Fruit fly (Drosophila melanogaster) whole organism, embryonic: ENCODE measurements around the gene TMEM216.

Experiments
- Atf-2 ChIP-seq: fragments of 200-800 bp; sonication (Bioruptor generic); optimal IDR thresholded peaks from 2 replicates; lab custom pipeline; 2016; ENCODE audit warnings: missing biosample characterization, missing genetic modification characterization
- B-H2 ChIP-seq: fragments of 200-800 bp; sonication (Bioruptor generic); optimal IDR thresholded peaks from 2 replicates; lab custom pipeline; 2018; ENCODE audit warnings: missing biosample characterization, mild to moderate bottlenecking, missing genetic modification characterization
- CG11085 ChIP-seq: fragments of 200-800 bp; sonication (Bioruptor generic); IDR thresholded peaks from 2 replicates; pipeline ENCODE4 v1.3.6; 2022; ENCODE audit warnings: missing biosample characterization, missing genetic modification characterization
- CG11456 ChIP-seq: fragments of 200-800 bp; sonication (Bioruptor generic); IDR thresholded peaks from 3 replicates; pipeline ENCODE4 v1.3.6; 2022; ENCODE audit warnings: missing biosample characterization, missing genetic modification characterization
- CG11723 ChIP-seq: fragments of 200-800 bp; sonication (Bioruptor generic); optimal IDR thresholded peaks from 2 replicates; lab custom pipeline; 2017; ENCODE audit warnings: missing biosample characterization, mild to moderate bottlenecking, missing genetic modification characterization
- CG12104 ChIP-seq: fragments of 200-800 bp; sonication (Bioruptor generic); optimal IDR thresholded peaks from 3 replicates; lab custom pipeline; 2016; ENCODE audit warnings: missing biosample characterization, missing genetic modification characterization
- CG12659 ChIP-seq: fragments of 200-800 bp; sonication (Bioruptor generic); optimal IDR thresholded peaks from 3 replicates; lab custom pipeline; 2017; ENCODE audit warnings: mild to moderate bottlenecking, missing biosample characterization, missing genetic modification reagents, missing genetic modification characterization
- CG13624 ChIP-seq: fragments of 200-800 bp; sonication (Bioruptor generic); optimal IDR thresholded peaks from 2 replicates; lab custom pipeline; 2016; ENCODE audit warnings: missing biosample characterization, missing genetic modification characterization
- CG15479 ChIP-seq: fragments of 200-800 bp; sonication (Bioruptor generic); optimal IDR thresholded peaks from 3 replicates; lab custom pipeline; 2019; ENCODE audit warnings: missing biosample characterization, mild to moderate bottlenecking, missing genetic modification characterization, moderate library complexity
- CG18764 ChIP-seq: fragments of 200-800 bp; sonication (Bioruptor generic); optimal IDR thresholded peaks from 3 replicates; lab custom pipeline; 2016; ENCODE audit warnings: missing biosample characterization, missing genetic modification characterization
- CG2199 ChIP-seq: fragments of 200-800 bp; sonication (Bioruptor generic); IDR thresholded peaks from 3 replicates; pipeline ENCODE4 v1.3.6; 2022; ENCODE audit warnings: missing biosample characterization, missing genetic modification characterization
- CG2712 ChIP-seq: fragments of 200-800 bp; optimal IDR thresholded peaks from 3 replicates; lab custom pipeline; 2019; ENCODE audit warnings: missing biosample characterization, mild to moderate bottlenecking, missing genetic modification characterization, moderate library complexity
- CG31388 ChIP-seq: fragments of 200-800 bp; sonication (Bioruptor generic); optimal IDR thresholded peaks from 2 replicates; lab custom pipeline; 2016; ENCODE audit warnings: missing biosample characterization, missing genetic modification characterization
- CG3163 ChIP-seq: fragments of 200-800 bp; sonication (Bioruptor generic); optimal IDR thresholded peaks from 3 replicates; lab custom pipeline; 2016; ENCODE audit warnings: missing biosample characterization, missing genetic modification characterization
- CG33213 ChIP-seq: fragments of 200-800 bp; sonication (Bioruptor generic); optimal IDR thresholded peaks from 3 replicates; lab custom pipeline; 2016; ENCODE audit warnings: missing biosample characterization, missing genetic modification characterization
- CG34224 ChIP-seq: fragments of 200-800 bp; sonication (Bioruptor generic); IDR thresholded peaks from 3 replicates; pipeline ENCODE4 v1.3.6; 2022; ENCODE audit warnings: missing biosample characterization, missing genetic modification characterization; ENCODE audit not compliant: partially characterized antibody
- CG4282 ChIP-seq: fragments of 200-800 bp; sonication (Bioruptor generic); optimal IDR thresholded peaks from 2 replicates; lab custom pipeline; 2016; ENCODE audit warnings: missing biosample characterization, missing genetic modification characterization
- CG5953 ChIP-seq: fragments of 200-800 bp; sonication (Bioruptor generic); IDR thresholded peaks from 2 replicates; pipeline ENCODE4 v1.3.6; 2022; ENCODE audit warnings: missing biosample characterization, missing genetic modification characterization
- CG6175 ChIP-seq: fragments of 200-800 bp; sonication (Bioruptor generic); IDR thresholded peaks from 3 replicates; pipeline ENCODE4 v1.3.6; 2022; ENCODE audit warnings: missing biosample characterization, missing genetic modification characterization
- CG6654 ChIP-seq: fragments of 200-800 bp; sonication (Bioruptor generic); optimal IDR thresholded peaks from 2 replicates; lab custom pipeline; 2017; ENCODE audit warnings: missing biosample characterization, mild to moderate bottlenecking, missing genetic modification characterization
- CG6689 ChIP-seq: fragments of 200-800 bp; sonication (Bioruptor generic); IDR thresholded peaks from 2 replicates; pipeline ENCODE4 v1.3.6; 2022; ENCODE audit warnings: missing biosample characterization, missing genetic modification characterization
- CG9727 ChIP-seq: fragments of 200-800 bp; sonication (Bioruptor generic); optimal IDR thresholded peaks from 3 replicates; lab custom pipeline; 2017; ENCODE audit warnings: missing biosample characterization, mild to moderate bottlenecking, missing genetic modification characterization
- CG9797 ChIP-seq: fragments of 200-800 bp; sonication (Bioruptor generic); optimal IDR thresholded peaks from 3 replicates; lab custom pipeline; 2018; ENCODE audit warnings: missing biosample characterization, mild to moderate bottlenecking, missing genetic modification characterization
- Dek ChIP-seq: fragments of 200-800 bp; sonication (Bioruptor generic); optimal IDR thresholded peaks from 3 replicates; lab custom pipeline; 2019; ENCODE audit warnings: missing biosample characterization, mild to moderate bottlenecking, missing genetic modification characterization, moderate library complexity
- Doc2 ChIP-seq: fragments of 200-800 bp; sonication (Bioruptor generic); IDR thresholded peaks from 2 replicates; pipeline ENCODE4 v1.3.6; 2022; ENCODE audit warnings: missing biosample characterization, missing genetic modification characterization
- Dref ChIP-seq: fragments of 200-800 bp; sonication (Bioruptor generic); IDR thresholded peaks from 2 replicates; pipeline ENCODE4 v1.3.6; 2022; ENCODE audit warnings: missing biosample characterization, missing genetic modification characterization
- NFAT ChIP-seq: fragments of 200-800 bp; sonication (Bioruptor generic); IDR thresholded peaks from 2 replicates; pipeline ENCODE4 v1.3.6; 2022; ENCODE audit warnings: missing biosample characterization, missing genetic modification characterization
- Scr ChIP-seq: fragments of 200-800 bp; sonication (Bioruptor generic); IDR thresholded peaks from 2 replicates; pipeline ENCODE4 v1.3.6; 2022; ENCODE audit warnings: missing biosample characterization, missing genetic modification characterization; ENCODE audit not compliant: partially characterized antibody
- ase ChIP-seq: fragments of 200-800 bp; sonication (Bioruptor generic); IDR thresholded peaks from 3 replicates; pipeline ENCODE4 v1.3.6; 2022; ENCODE audit warnings: missing biosample characterization, missing genetic modification characterization
- bigmax ChIP-seq: fragments of 200-800 bp; sonication (Bioruptor generic); optimal IDR thresholded peaks from 2 replicates; lab custom pipeline; 2018; ENCODE audit warnings: missing biosample characterization, mild to moderate bottlenecking, missing genetic modification characterization
- da ChIP-seq: fragments of 200-800 bp; sonication (Bioruptor generic); optimal IDR thresholded peaks from 2 replicates; lab custom pipeline; 2016; ENCODE audit warnings: missing biosample characterization, missing genetic modification characterization
- dan ChIP-seq: fragments of 200-800 bp; sonication (Bioruptor generic); IDR thresholded peaks from 2 replicates; pipeline ENCODE4 v1.3.6; 2022; ENCODE audit warnings: missing biosample characterization, missing genetic modification characterization
- en ChIP-seq: fragments of 200-800 bp; sonication (Bioruptor generic); optimal IDR thresholded peaks from 2 replicates; lab custom pipeline; 2016; ENCODE audit warnings: missing biosample characterization, missing genetic modification characterization
- fd102C ChIP-seq: fragments of 200-800 bp; sonication (Bioruptor generic); optimal IDR thresholded peaks from 2 replicates; lab custom pipeline; 2018; ENCODE audit warnings: missing biosample characterization, mild to moderate bottlenecking, missing genetic modification characterization, moderate library complexity
- gcm ChIP-seq: fragments of 200-800 bp; sonication (Bioruptor generic); optimal IDR thresholded peaks from 2 replicates; lab custom pipeline; 2019; ENCODE audit warnings: missing biosample characterization, mild to moderate bottlenecking, missing genetic modification characterization, moderate library complexity
- grau ChIP-seq: fragments of 200-800 bp; optimal IDR thresholded peaks from 3 replicates; lab custom pipeline; 2019; ENCODE audit warnings: missing biosample characterization, mild to moderate bottlenecking, missing genetic modification characterization, moderate library complexity
- kni ChIP-seq: fragments of 200-800 bp; sonication (Bioruptor generic); optimal IDR thresholded peaks from 3 replicates; lab custom pipeline; 2017; ENCODE audit warnings: mild to moderate bottlenecking, missing biosample characterization, missing genetic modification reagents, missing genetic modification characterization
- lola ChIP-seq, 3 experiments: fragments of >200 bp in 2 of 3; fragments of 200-800 bp in 1 of 3; sonication (Bioruptor generic) in 1 of 3; optimal IDR thresholded peaks; 2 replicates each; lab custom pipeline; 2017 to 2019; ENCODE audit warnings: missing biosample characterization in 3 of 3, missing genetic modification characterization in 3 of 3, mild to moderate bottlenecking in 1 of 3, moderate library complexity in 1 of 3
- nmo ChIP-seq: fragments of 200-800 bp; sonication (Bioruptor generic); optimal IDR thresholded peaks from 2 replicates; lab custom pipeline; 2018; ENCODE audit warnings: missing biosample characterization, mild to moderate bottlenecking, missing genetic modification characterization, moderate library complexity
- oc ChIP-seq: fragments of 200-800 bp; sonication (Bioruptor generic); optimal IDR thresholded peaks from 2 replicates; lab custom pipeline; 2018; ENCODE audit warnings: missing biosample characterization, mild to moderate bottlenecking, missing genetic modification characterization, moderate library complexity
- pho ChIP-seq: fragments of 200-800 bp; sonication (Bioruptor generic); optimal IDR thresholded peaks from 2 replicates; lab custom pipeline; 2016; ENCODE audit warnings: missing biosample characterization, missing genetic modification characterization
- psq ChIP-seq: fragments of 200-800 bp; sonication (Bioruptor generic); optimal IDR thresholded peaks from 2 replicates; lab custom pipeline; 2017; ENCODE audit warnings: missing biosample characterization, missing genetic modification characterization
- ro ChIP-seq: fragments of 200-800 bp; sonication (Bioruptor generic); IDR thresholded peaks from 2 replicates; pipeline ENCODE4 v1.3.6; 2022; ENCODE audit warnings: missing biosample characterization, missing genetic modification characterization
- sd ChIP-seq: fragments of 200-800 bp; sonication (Bioruptor generic); optimal IDR thresholded peaks from 3 replicates; lab custom pipeline; 2018; ENCODE audit warnings: missing biosample characterization, mild to moderate bottlenecking, missing genetic modification characterization, moderate library complexity
- sens ChIP-seq: fragments of 200-800 bp; sonication (Bioruptor generic); peaks from one replicate; lab custom pipeline; 2016; ENCODE audit warnings: missing biosample characterization, missing genetic modification characterization
- slou ChIP-seq: fragments of 200-800 bp; sonication (Bioruptor generic); optimal IDR thresholded peaks from 3 replicates; lab custom pipeline; 2016; ENCODE audit warnings: missing biosample characterization, missing genetic modification characterization
- sob ChIP-seq: fragments of 200-800 bp; sonication (Bioruptor generic); IDR thresholded peaks from 2 replicates; pipeline ENCODE4 v1.3.6; 2022; ENCODE audit warnings: missing biosample characterization, missing genetic modification characterization
- tap ChIP-seq: fragments of 200-800 bp; optimal IDR thresholded peaks from 3 replicates; lab custom pipeline; 2019; ENCODE audit warnings: missing biosample characterization, mild to moderate bottlenecking, missing genetic modification characterization, moderate library complexity
- tgo ChIP-seq: fragments of 200-800 bp; sonication (Bioruptor generic); IDR thresholded peaks from 3 replicates; pipeline ENCODE4 v1.3.6; 2022; ENCODE audit warnings: missing biosample characterization, missing genetic modification characterization
- twi ChIP-seq: fragments of 200-800 bp; optimal IDR thresholded peaks from 2 replicates; lab custom pipeline; 2019; ENCODE audit warnings: missing biosample characterization, mild to moderate bottlenecking, missing genetic modification characterization, moderate library complexity

TMEM216 gene

DNA sequence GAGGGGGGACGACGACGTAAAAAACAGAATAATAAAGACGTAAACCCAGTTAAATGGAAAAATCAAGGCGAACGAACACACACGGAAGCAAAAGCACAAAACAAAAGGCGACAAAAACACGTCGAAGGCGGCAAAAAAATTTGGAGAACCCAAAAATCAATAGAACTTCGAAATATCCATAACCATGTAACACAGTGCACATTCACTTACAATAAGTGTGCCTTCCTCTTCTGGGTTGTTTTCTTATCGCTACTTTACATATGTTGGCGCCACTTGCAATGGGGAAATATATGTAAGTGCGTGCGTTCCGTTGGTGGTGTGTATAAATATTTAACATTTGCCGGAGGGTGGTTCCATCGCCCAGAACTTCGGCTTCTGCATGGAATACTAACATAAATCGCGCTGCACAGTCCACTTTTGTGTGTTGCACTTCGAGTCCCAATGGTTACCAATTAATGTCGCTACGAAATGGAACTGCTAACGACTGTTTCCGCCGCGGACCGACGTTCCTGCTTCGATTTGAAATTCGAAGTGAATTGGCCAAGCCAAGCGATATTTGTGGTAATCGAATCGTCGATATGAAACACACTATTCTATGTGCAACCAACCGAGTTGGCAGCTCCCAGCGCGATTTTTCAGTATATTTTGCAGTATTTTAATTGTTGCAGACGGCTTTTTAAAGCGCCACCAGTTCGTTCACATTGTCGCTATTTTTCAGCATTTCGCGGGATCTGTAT is 31.3 kb downstream of the TMEM216 start, which contains the start of the genes CG9801 and Nasp (continued):
- 0 out of 3 replicates have a peak, but pooled peaks have one; percentile 9 for TF ChIP-seq ase (GFP tag; lab: Robert Waterston, UW)
- no peak for TF ChIP-seq Doc2 (GFP tag; lab: Robert Waterston, UW)
- peak; percentile 8 for TF ChIP-seq Dek (tag; lab: Kevin White, UChicago)
- no peak for TF ChIP-seq bigmax (GFP tag; lab: Kevin White, UChicago)
- TF ChIP-seq pho (GFP tag; lab: Kevin White, UChicago): peak; percentile 14
- peak in 1 of 3 experiments; percentile 1 for TF ChIP-seq lola (GFP tag; optimal IDR thresholded peaks at IDR 0.05; lab: Kevin White, UChicago)
- TF ChIP-seq kni (GFP tag; lab: Kevin White, UChicago): peak; percentile 44
- no peak for TF ChIP-seq CG11085 (GFP tag; lab: Robert Waterston, UW)
- TF ChIP-seq oc (tag; lab: Kevin White, UChicago): no peak
- peak; percentile 42 for TF ChIP-seq gcm (GFP tag; lab: Kevin White, UChicago)
- no peak for TF ChIP-seq da (GFP tag; lab: Kevin White, UChicago)
- no peak for TF ChIP-seq CG18764 (GFP tag; lab: Kevin White, UChicago)
- no peak for TF ChIP-seq dan (GFP tag; lab: Robert Waterston, UW)
- TF ChIP-seq CG11723 (GFP tag; lab: Kevin White, UChicago): no peak
- peak; percentile 9 for TF ChIP-seq twi (tag; lab: Kevin White, UChicago)
- peak; percentile 56 for TF ChIP-seq sd (tag; lab: Kevin White, UChicago)
- no peak for TF ChIP-seq ro (GFP tag; lab: Robert Waterston, UW)
- TF ChIP-seq CG6654 (GFP tag; lab: Kevin White, UChicago): no peak
- peak; percentile 1 for TF ChIP-seq Atf-2 (GFP tag; lab: Kevin White, UChicago)
- no peak for TF ChIP-seq CG4282 (GFP tag; lab: Kevin White, UChicago)
- TF ChIP-seq CG31388 (GFP tag; lab: Kevin White, UChicago): no peak
- TF ChIP-seq sob (GFP tag; lab: Robert Waterston, UW): peak; percentile 73
- peak; percentile 28 for TF ChIP-seq grau (tag; lab: Kevin White, UChicago)
- TF ChIP-seq fd102C (GFP tag; lab: Kevin White, UChicago): no peak
- peak; percentile 46 for TF ChIP-seq CG3163 (GFP tag; lab: Kevin White, UChicago)
- 0 out of 3 replicates have a peak, but pooled peaks have one; percentile 13 for TF ChIP-seq CG11456 (GFP tag; lab: Robert Waterston, UW)
- peak; percentile 87 for TF ChIP-seq sens (GFP tag; lab: Kevin White, UChicago)
- TF ChIP-seq CG5953 (GFP tag; lab: Robert Waterston, UW): no peak
- no peak for TF ChIP-seq tgo
- TF ChIP-seq CG12659 (GFP tag; lab: Kevin White, UChicago): peak; percentile 86
- peak; percentile 65 for TF ChIP-seq CG2199 (GFP tag; lab: Robert Waterston, UW)
- TF ChIP-seq tap: no peak
- TF ChIP-seq Scr: peak; percentile 70
- TF ChIP-seq CG9797: peak; percentile 94
- TF ChIP-seq CG33213 (GFP tag; lab: Kevin White, UChicago): peak; percentile 81
- TF ChIP-seq psq (GFP tag; lab: Kevin White, UChicago): peak; percentile 33
- peak; percentile 1 for TF ChIP-seq CG9727 (GFP tag; lab: Kevin White, UChicago)
- no peak for TF ChIP-seq CG6175 (GFP tag; lab: Robert Waterston, UW)
- TF ChIP-seq CG12104 (GFP tag; lab: Kevin White, UChicago): no peak
- no peak for TF ChIP-seq CG6689 (GFP tag; lab: Robert Waterston, UW)
- TF ChIP-seq B-H2 (GFP tag; lab: Kevin White, UChicago): no peak
- no peak for TF ChIP-seq en (GFP tag; lab: Kevin White, UChicago)
- TF ChIP-seq Dref: peak; percentile 90
- peak; percentile 56; the same call in 1 of the 2 replicates for TF ChIP-seq NFAT (GFP tag; lab: Robert Waterston, UW)
- TF ChIP-seq CG34224 (GFP tag; lab: Robert Waterston, UW): peak; percentile 61
- no peak for TF ChIP-seq slou (GFP tag; lab: Kevin White, UChicago)
- TF ChIP-seq CG13624 (GFP tag; lab: Kevin White, UChicago): peak; percentile 39
- TF ChIP-seq nmo (GFP tag; lab: Kevin White, UChicago): peak; percentile 75
- TF ChIP-seq CG2712: peak; percentile 46
- no peak for TF ChIP-seq CG15479
